Worm (Caenorhabditis elegans) whole organism, late embryonic: Measurements from ENCODE around the gene meg-4.

Experiments used
- C08G9.2 ChIP-seq: sonication (generic microtip); optimal IDR thresholded peaks from 2 replicates; lab custom pipeline; 2016; ENCODE audit warnings: mild to moderate bottlenecking, missing genetic modification characterization, moderate library complexity, missing compliant biosample characterization
- F13H6.1 ChIP-seq: sonication (generic microtip); optimal IDR thresholded peaks from 2 replicates; lab custom pipeline; 2016; ENCODE audit warnings: missing genetic modification characterization, missing compliant biosample characterization
- K02D7.2 ChIP-seq: sonication (generic microtip); optimal IDR thresholded peaks from 2 replicates; lab custom pipeline; 2017; ENCODE audit warnings: mild to moderate bottlenecking, missing genetic modification characterization, missing compliant biosample characterization
- K09A11.1 ChIP-seq: sonication (generic microtip); optimal IDR thresholded peaks from 2 replicates; lab custom pipeline; 2017; ENCODE audit warnings: antibody characterized with exemption, mild to moderate bottlenecking, missing genetic modification characterization, missing compliant biosample characterization; ENCODE audit not compliant: insufficient read depth
- Y22D7AL.16 ChIP-seq: sonication (generic microtip); optimal IDR thresholded peaks from 2 replicates; lab custom pipeline; 2016; ENCODE audit warnings: missing genetic modification characterization, missing compliant biosample characterization
- ceh-18 ChIP-seq: sonication (generic microtip); optimal IDR thresholded peaks from 2 replicates; lab custom pipeline; 2016; ENCODE audit warnings: missing genetic modification characterization, missing compliant biosample characterization
- ceh-19 ChIP-seq: fragments of 200-800 bp; sonication (Bioruptor generic); optimal IDR thresholded peaks from 2 replicates; lab custom pipeline; 2018; ENCODE audit warnings: mild to moderate bottlenecking, missing genetic modification characterization, missing compliant biosample characterization
- ceh-2 ChIP-seq: sonication (generic microtip); optimal IDR thresholded peaks from 2 replicates; lab custom pipeline; 2016; ENCODE audit warnings: missing genotype, missing genetic modification characterization, missing compliant biosample characterization
- ceh-22 ChIP-seq: sonication (generic microtip); optimal IDR thresholded peaks from 2 replicates; lab custom pipeline; 2017; ENCODE audit warnings: missing biosample characterization, missing genetic modification characterization
- ceh-30 ChIP-seq: fragments of 150-350 bp; optimal IDR thresholded peaks from 2 replicates; lab custom pipeline; 2014; ENCODE audit warnings: missing biosample characterization, missing genetic modification characterization
- ceh-48 ChIP-seq: sonication (generic microtip); optimal IDR thresholded peaks from 2 replicates; lab custom pipeline; 2016; ENCODE audit warnings: missing genetic modification characterization, inconsistent platforms, missing compliant biosample characterization
- ceh-6 ChIP-seq: fragments of 200-800 bp; sonication (Bioruptor generic); optimal IDR thresholded peaks from 2 replicates; lab custom pipeline; 2018; ENCODE audit warnings: mild to moderate bottlenecking, missing genetic modification characterization, missing compliant biosample characterization
- ceh-9 ChIP-seq: sonication (generic microtip); optimal IDR thresholded peaks from 2 replicates; lab custom pipeline; 2016; ENCODE audit warnings: mild to moderate bottlenecking, missing genetic modification characterization, inconsistent platforms, missing compliant biosample characterization
- che-1 ChIP-seq: sonication (generic microtip); optimal IDR thresholded peaks from 2 replicates; lab custom pipeline; 2016; ENCODE audit warnings: mild to moderate bottlenecking, missing genetic modification characterization, missing compliant biosample characterization
- dmd-4 ChIP-seq: sonication (generic microtip); optimal IDR thresholded peaks from 2 replicates; lab custom pipeline; 2016; ENCODE audit warnings: borderline replicate concordance, missing genetic modification characterization, missing compliant biosample characterization
- dve-1 ChIP-seq: sonication (generic microtip); optimal IDR thresholded peaks from 2 replicates; lab custom pipeline; 2017; ENCODE audit warnings: antibody characterized with exemption, mild to moderate bottlenecking, missing genetic modification characterization, missing compliant biosample characterization
- elt-2 ChIP-seq: sonication (generic microtip); optimal IDR thresholded peaks from 2 replicates; lab custom pipeline; 2016; ENCODE audit warnings: missing genetic modification reagents, missing genetic modification characterization, missing compliant biosample characterization
- elt-4 ChIP-seq: sonication (generic microtip); optimal IDR thresholded peaks from 2 replicates; lab custom pipeline; 2016; ENCODE audit warnings: missing genetic modification characterization, missing compliant biosample characterization
- ets-4 ChIP-seq: sonication (generic microtip); optimal IDR thresholded peaks from 2 replicates; lab custom pipeline; 2016; ENCODE audit warnings: missing genetic modification characterization, missing compliant biosample characterization
- fax-1 ChIP-seq: sonication (generic microtip); optimal IDR thresholded peaks from 2 replicates; lab custom pipeline; 2016; ENCODE audit warnings: missing genotype, missing genetic modification characterization, missing compliant biosample characterization
- fkh-10 ChIP-seq: fragments of 150-350 bp; optimal IDR thresholded peaks from 2 replicates; lab custom pipeline; 2014; ENCODE audit warnings: missing biosample characterization, missing genetic modification reagents, missing genetic modification characterization
- gmeb-2 ChIP-seq: sonication (generic microtip); optimal IDR thresholded peaks from 2 replicates; lab custom pipeline; 2016; ENCODE audit warnings: missing genetic modification characterization, inconsistent platforms, missing compliant biosample characterization
- hlh-30 ChIP-seq: sonication (generic microtip); optimal IDR thresholded peaks from 2 replicates; lab custom pipeline; 2017; ENCODE audit warnings: antibody characterized with exemption, missing genetic modification characterization, missing compliant biosample characterization; ENCODE audit not compliant: insufficient read depth
- hlh-8 ChIP-seq: sonication (generic microtip); optimal IDR thresholded peaks from 2 replicates; lab custom pipeline; 2016; ENCODE audit warnings: missing genotype, missing genetic modification characterization, missing compliant biosample characterization
- lin-11 ChIP-seq: fragments of 200-800 bp; sonication (Bioruptor generic); optimal IDR thresholded peaks from 2 replicates; lab custom pipeline; 2018; ENCODE audit warnings: mild to moderate bottlenecking, missing genetic modification characterization, missing compliant biosample characterization
- madf-2 ChIP-seq: sonication (generic microtip); optimal IDR thresholded peaks from 2 replicates; lab custom pipeline; 2017; ENCODE audit warnings: missing genetic modification characterization, missing compliant biosample characterization
- nhr-232 ChIP-seq: sonication (generic microtip); optimal IDR thresholded peaks from 2 replicates; lab custom pipeline; 2016; ENCODE audit warnings: missing genetic modification characterization, missing compliant biosample characterization
- odd-2 ChIP-seq: sonication (generic microtip); optimal IDR thresholded peaks from 2 replicates; lab custom pipeline; 2017; ENCODE audit warnings: antibody characterized with exemption, mild to moderate bottlenecking, missing genetic modification characterization, missing compliant biosample characterization
- pha-4 ChIP-seq: fragments of 150-350 bp; optimal IDR thresholded peaks from 2 replicates; lab custom pipeline; 2018; ENCODE audit warnings: missing biosample characterization, missing genetic modification reagents, missing genetic modification characterization
- pros-1 ChIP-seq: fragments of 150-350 bp; optimal IDR thresholded peaks from 2 replicates; lab custom pipeline; 2014; ENCODE audit warnings: missing biosample characterization, missing genetic modification reagents, missing genetic modification characterization
- rnt-1 ChIP-seq: sonication (generic microtip); optimal IDR thresholded peaks from 2 replicates; lab custom pipeline; 2016; ENCODE audit warnings: missing genetic modification characterization, missing compliant biosample characterization
- sdc-2 ChIP-seq: sonication (generic microtip); optimal IDR thresholded peaks from 2 replicates; lab custom pipeline; 2016; ENCODE audit warnings: missing genotype, missing genetic modification characterization, missing compliant biosample characterization
- sox-2 ChIP-seq: fragments of 200-800 bp; sonication (Bioruptor generic); IDR thresholded peaks from 2 replicates; pipeline ENCODE4 v1.3.6; 2022; ENCODE audit warnings: missing genetic modification reagents, missing genetic modification characterization, missing compliant biosample characterization
- sox-4 ChIP-seq: sonication (generic microtip); optimal IDR thresholded peaks from 2 replicates; lab custom pipeline; 2017; ENCODE audit warnings: mild to moderate bottlenecking, missing genetic modification characterization, inconsistent platforms, missing compliant biosample characterization
- syd-9 ChIP-seq: sonication (generic microtip); optimal IDR thresholded peaks from 2 replicates; lab custom pipeline; 2016; ENCODE audit warnings: mild to moderate bottlenecking, missing genetic modification characterization, moderate library complexity, missing compliant biosample characterization
- tbx-7 ChIP-seq: sonication (generic microtip); optimal IDR thresholded peaks from 2 replicates; lab custom pipeline; 2016; ENCODE audit warnings: missing genotype, missing genetic modification characterization, missing compliant biosample characterization
- unc-86 ChIP-seq: sonication (generic microtip); optimal IDR thresholded peaks from 2 replicates; lab custom pipeline; 2016; ENCODE audit warnings: missing genetic modification characterization, missing compliant biosample characterization
- zip-5 ChIP-seq: sonication (generic microtip); optimal IDR thresholded peaks from 2 replicates; lab custom pipeline; 2016; ENCODE audit warnings: missing genetic modification characterization, missing compliant biosample characterization
- ztf-16 ChIP-seq: sonication (generic microtip); optimal IDR thresholded peaks from 2 replicates; lab custom pipeline; 2017; ENCODE audit warnings: missing genetic modification characterization, missing compliant biosample characterization

meg-4 gene

ce11 chrX:1667056-1667455, 15.7 kb upstream of the meg-4 start:
- TF ChIP-seq ceh-19 (GFP tag; lab: Kevin White, UChicago): no peak
- TF ChIP-seq hlh-30 (tag; lab: Kevin White, UChicago): no peak
- TF ChIP-seq ceh-48 (tag; lab: Kevin White, UChicago): no peak
- TF ChIP-seq ceh-6 (GFP tag; lab: Kevin White, UChicago): no peak
- TF ChIP-seq ceh-30 (tag; lab: Kevin White, UChicago): no peak
- no peak for TF ChIP-seq C08G9.2 (tag; lab: Kevin White, UChicago)
- TF ChIP-seq, all 69 proteins: peak for 0

- no peak for TF ChIP-seq elt-2
- TF ChIP-seq C08G9.2 (tag; lab: Kevin White, UChicago): no peak
- TF ChIP-seq Y22D7AL.16: no peak
- no peak for TF ChIP-seq ceh-19 (GFP tag; lab: Kevin White, UChicago)
- TF ChIP-seq fkh-10 (GFP tag; lab: Kevin White, UChicago): no peak
- TF ChIP-seq K09A11.1 (tag; lab: Kevin White, UChicago): no peak
- no peak for TF ChIP-seq ceh-18
- TF ChIP-seq che-1: no peak
- TF ChIP-seq sox-4 (tag; lab: Kevin White, UChicago): no peak
- no peak for TF ChIP-seq ets-4 (tag; lab: Kevin White, UChicago)
- TF ChIP-seq lin-11 (tag; lab: Kevin White, UChicago): no peak
- TF ChIP-seq ceh-6 (GFP tag; lab: Kevin White, UChicago): no peak
- TF ChIP-seq nhr-232 (tag; lab: Kevin White, UChicago): no peak
- TF ChIP-seq sdc-2 (tag; lab: Kevin White, UChicago): no peak
- TF ChIP-seq zip-5: no peak
- TF ChIP-seq pha-4 (tag; lab: Kevin White, UChicago): no peak
- no peak for TF ChIP-seq gmeb-2 (tag; lab: Kevin White, UChicago)
- no peak for TF ChIP-seq K02D7.2 (tag; lab: Kevin White, UChicago)
Measured at ce11 chrX:1668748-1669147, 14.0 kb upstream of the meg-4 start, which contains the start of gene R09H3.3. Gene R09H3.3, minus strand, starts transcription at chrX:1668848.

ce11 chrX:1674056-1674455, 8.7 kb upstream of the meg-4 start, which contains the start of gene tbx-31:
Gene tbx-31, minus strand, starts transcription at chrX:1674156.
- TF ChIP-seq unc-86 (tag; lab: Kevin White, UChicago): no peak
- TF ChIP-seq fax-1 (tag; lab: Kevin White, UChicago): no peak
- no peak for TF ChIP-seq pros-1 (tag; lab: Kevin White, UChicago)
- no peak for TF ChIP-seq ceh-30 (tag; lab: Kevin White, UChicago)
- TF ChIP-seq lin-11 (tag; lab: Kevin White, UChicago): no peak
- TF ChIP-seq che-1: no peak
- TF ChIP-seq ceh-22: no peak
- no peak for TF ChIP-seq ceh-9 (tag; lab: Kevin White, UChicago)
- no peak for TF ChIP-seq hlh-30 (tag; lab: Kevin White, UChicago)
- no peak for TF ChIP-seq madf-2
- no peak for TF ChIP-seq rnt-1 (tag; lab: Kevin White, UChicago)
- TF ChIP-seq dve-1: no peak
- TF ChIP-seq elt-4 (tag; lab: Kevin White, UChicago): no peak

ce11 chrX:1675879-1676278, 6.9 kb upstream of the meg-4 start:
- TF ChIP-seq pha-4 (tag; lab: Kevin White, UChicago): no peak
- TF ChIP-seq hlh-8 (tag; lab: Kevin White, UChicago): no peak
- no peak for TF ChIP-seq unc-86 (tag; lab: Kevin White, UChicago)
- TF ChIP-seq, all 69 proteins: peak for 0

ce11 chrX:1678021-1678420, 4.7 kb upstream of the meg-4 start, which contains the start of gene fbxa-170:
Gene fbxa-170, minus strand, starts transcription at chrX:1678121.
- TF ChIP-seq ceh-2 (tag; lab: Kevin White, UChicago) (no peak), F13H6.1 (tag; lab: Kevin White, UChicago) (no peak), sox-2 (GFP tag; lab: Robert Waterston, UW) (no peak), syd-9 (tag; lab: Kevin White, UChicago) (no peak), odd-2 (tag; lab: Kevin White, UChicago) (no peak), ztf-16 (tag; lab: Kevin White, UChicago) (no peak), hlh-8 (tag; lab: Kevin White, UChicago) (no peak), ets-4 (tag; lab: Kevin White, UChicago) (no peak), tbx-7 (tag; lab: Kevin White, UChicago) (no peak), rnt-1 (tag; lab: Kevin White, UChicago) (no peak), C08G9.2 (tag; lab: Kevin White, UChicago) (no peak), dmd-4 (tag; lab: Kevin White, UChicago) (no peak)
